Fruit fly (Drosophila melanogaster): ENCODE measurements around the gene elm.

DNA sequence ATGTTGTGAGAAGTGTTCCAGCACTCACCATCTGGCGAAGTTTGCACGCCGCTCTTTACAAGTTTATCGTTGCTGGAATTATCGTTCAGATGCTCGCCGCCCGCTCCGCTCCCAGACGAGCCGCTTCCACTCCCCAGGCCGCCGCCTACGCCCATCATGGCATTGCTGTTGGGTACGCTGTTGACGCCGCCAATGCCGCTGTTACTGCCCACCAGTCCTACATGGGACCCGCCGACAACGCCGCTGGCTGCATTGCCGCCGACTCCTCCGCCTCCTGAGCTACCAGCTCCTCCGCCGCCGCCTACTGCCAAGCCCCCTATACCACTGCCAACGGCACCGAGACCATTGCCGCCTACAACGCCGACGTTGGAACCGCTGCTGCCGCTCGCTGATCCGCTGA, 46.2 kb downstream of the elm start:
- no peak for TF ChIP-seq tin (GFP tag; optimal IDR thresholded peaks at IDR 0.05)
- no peak for TF ChIP-seq Lhr (GFP tag; optimal IDR thresholded peaks at IDR 0.05)
- TF ChIP-seq pho (GFP tag; optimal IDR thresholded peaks at IDR 0.05), result no peak
- no peak for TF ChIP-seq CG18764 (GFP tag; optimal IDR thresholded peaks at IDR 0.05)
- no peak for TF ChIP-seq CG3163 (GFP tag; optimal IDR thresholded peaks at IDR 0.05)
- no peak for TF ChIP-seq usp (GFP tag; optimal IDR thresholded peaks at IDR 0.05)
- no peak for TF ChIP-seq CG2712 (tag; optimal IDR thresholded peaks at IDR 0.05)

All from whole organism, embryonic.